Fruit fly (Drosophila melanogaster) whole organism, wandering third instar larva: ENCODE data around the gene CG44001.

Experiments used
- Mio ChIP-seq: sonication (Bioruptor generic); optimal IDR thresholded peaks from 2 replicates; lab custom pipeline; 2016; ENCODE audit warnings: missing biosample characterization, missing genetic modification characterization
- psq ChIP-seq: fragments of 200-800 bp; sonication (Bioruptor generic); optimal IDR thresholded peaks from 3 replicates; lab custom pipeline; 2017; ENCODE audit warnings: missing biosample characterization, mild to moderate bottlenecking, missing genetic modification characterization, moderate library complexity

DNA sequence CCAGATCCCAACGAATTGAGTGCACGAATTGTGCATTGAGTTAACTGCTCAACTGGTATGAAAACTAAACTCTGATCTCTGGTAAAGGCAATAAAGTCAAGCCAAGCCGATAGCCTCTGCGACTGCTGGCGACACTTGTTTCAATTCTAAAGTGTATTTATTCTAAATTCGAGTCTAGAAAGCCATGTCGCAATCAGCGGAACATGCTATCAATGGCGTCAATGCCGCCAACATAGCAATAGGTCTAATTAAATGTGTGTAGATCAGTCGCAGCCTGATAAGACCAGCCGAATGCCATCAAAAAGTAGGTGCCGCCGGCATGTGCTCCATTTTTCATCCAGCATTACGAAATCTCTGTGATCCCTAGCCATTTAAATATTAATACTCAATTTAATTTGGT is 17.5 kb upstream of the CG44001 start:
- TF ChIP-seq psq (no peak), Mio (GFP tag; lab: Kevin White, UChicago) (no peak)
